Worm (Caenorhabditis elegans) whole organism, mixed stage, embryonic: ENCODE data around the gene sec-5.

Experiments used
- bed-3 ChIP-seq: fragments of 200-800 bp; sonication (Bioruptor generic); optimal IDR thresholded peaks from 3 replicates; lab custom pipeline; 2018; ENCODE audit warnings: mild to moderate bottlenecking, missing genetic modification characterization, moderate library complexity, missing compliant biosample characterization
- blmp-1 ChIP-seq: fragments of 150-350 bp; optimal IDR thresholded peaks from 2 replicates; lab custom pipeline; 2014; ENCODE audit warnings: missing biosample characterization, missing genetic modification characterization
- ceh-39 ChIP-seq: fragments of 150-350 bp; optimal IDR thresholded peaks from 2 replicates; lab custom pipeline; 2014; ENCODE audit warnings: missing biosample characterization, missing genetic modification characterization
- ceh-83 ChIP-seq: fragments of 200-800 bp; sonication (Bioruptor generic); optimal IDR thresholded peaks from 2 replicates; lab custom pipeline; 2018; ENCODE audit warnings: mild to moderate bottlenecking, missing genetic modification characterization, missing compliant biosample characterization
- ces-1 ChIP-seq: fragments of 150-350 bp; optimal IDR thresholded peaks from 2 replicates; lab custom pipeline; 2014; ENCODE audit warnings: missing biosample characterization, missing genetic modification reagents, missing genetic modification characterization
- cnd-1 ChIP-seq: fragments of 200-800 bp; sonication (Bioruptor generic); optimal IDR thresholded peaks from 2 replicates; lab custom pipeline; 2018; ENCODE audit warnings: mild to moderate bottlenecking, missing genetic modification characterization, missing compliant biosample characterization
- drap-1 ChIP-seq: fragments of 200-800 bp; sonication (Bioruptor generic); optimal IDR thresholded peaks from 3 replicates; lab custom pipeline; 2018; ENCODE audit warnings: mild to moderate bottlenecking, missing genetic modification characterization, missing compliant biosample characterization
- elt-1 ChIP-seq: sonication (generic microtip); optimal IDR thresholded peaks from 2 replicates; lab custom pipeline; 2017; ENCODE audit warnings: missing genetic modification characterization, mild to moderate bottlenecking, missing compliant biosample characterization, antibody characterized with exemption, moderate library complexity, borderline replicate concordance; ENCODE audit not compliant: insufficient read depth
- elt-3 ChIP-seq: fragments of 150-350 bp; optimal IDR thresholded peaks from 2 replicates; lab custom pipeline; 2014; ENCODE audit warnings: missing biosample characterization, missing genetic modification characterization
- flh-1 ChIP-seq: fragments of 200-800 bp; sonication (Bioruptor generic); optimal IDR thresholded peaks from 2 replicates; lab custom pipeline; 2018; ENCODE audit warnings: mild to moderate bottlenecking, missing genetic modification characterization, moderate library complexity, missing compliant biosample characterization
- ham-2 ChIP-seq: fragments of 200-800 bp; sonication (Bioruptor generic); optimal IDR thresholded peaks from 2 replicates; lab custom pipeline; 2018; ENCODE audit warnings: mild to moderate bottlenecking, missing genetic modification characterization, missing compliant biosample characterization
- hlh-1 ChIP-seq: fragments of 150-350 bp; optimal IDR thresholded peaks from 2 replicates; lab custom pipeline; 2014; ENCODE audit warnings: missing biosample characterization, missing genetic modification reagents, missing genetic modification characterization
- lsy-2 ChIP-seq: fragments of 150-350 bp; optimal IDR thresholded peaks from 2 replicates; lab custom pipeline; 2014; ENCODE audit warnings: missing biosample characterization, missing genetic modification characterization
- mab-5 ChIP-seq: fragments of 150-350 bp; optimal IDR thresholded peaks from 2 replicates; lab custom pipeline; 2014; ENCODE audit warnings: missing biosample characterization, missing genetic modification characterization
- mep-1 ChIP-seq: fragments of 150-350 bp; optimal IDR thresholded peaks from 2 replicates; lab custom pipeline; 2017; ENCODE audit warnings: missing biosample characterization, missing genetic modification reagents, missing genetic modification characterization, inconsistent platforms
- mls-2 ChIP-seq: sonication (generic microtip); optimal IDR thresholded peaks from 2 replicates; lab custom pipeline; 2016; ENCODE audit warnings: mild to moderate bottlenecking, missing genetic modification characterization, moderate library complexity, missing compliant biosample characterization
- nhr-2 ChIP-seq: fragments of 150-350 bp; optimal IDR thresholded peaks from 2 replicates; lab custom pipeline; 2014; ENCODE audit warnings: missing biosample characterization, missing genetic modification characterization
- nhr-237 ChIP-seq: fragments of 150-350 bp; optimal IDR thresholded peaks from 2 replicates; lab custom pipeline; 2014; ENCODE audit warnings: missing biosample characterization, missing genetic modification characterization
- nhr-28 ChIP-seq: fragments of 150-350 bp; optimal IDR thresholded peaks from 2 replicates; lab custom pipeline; 2014; ENCODE audit warnings: missing biosample characterization, missing genetic modification characterization
- nhr-76 ChIP-seq: sonication (generic microtip); optimal IDR thresholded peaks from 2 replicates; lab custom pipeline; 2017; ENCODE audit warnings: missing biosample characterization, missing genetic modification characterization
- pha-4 ChIP-seq: fragments of 150-350 bp; optimal IDR thresholded peaks from 2 replicates; lab custom pipeline; 2018; ENCODE audit warnings: missing biosample characterization, missing genetic modification reagents, missing genetic modification characterization
- sem-2 ChIP-seq: fragments of 200-800 bp; sonication (Bioruptor generic); optimal IDR thresholded peaks from 2 replicates; lab custom pipeline; 2018; ENCODE audit warnings: mild to moderate bottlenecking, missing genetic modification characterization, missing compliant biosample characterization
- snpc-4 ChIP-seq: fragments of 150-350 bp; optimal IDR thresholded peaks from 2 replicates; lab custom pipeline; 2014; ENCODE audit warnings: missing biosample characterization, missing genetic modification characterization
- sptf-1 ChIP-seq: sonication (generic microtip); optimal IDR thresholded peaks from 2 replicates; lab custom pipeline; 2017; ENCODE audit warnings: mild to moderate bottlenecking, missing genetic modification characterization, moderate library complexity, missing compliant biosample characterization
- tbx-8 ChIP-seq: fragments of 200-800 bp; sonication (Bioruptor generic); optimal IDR thresholded peaks from 2 replicates; lab custom pipeline; 2018; ENCODE audit warnings: mild to moderate bottlenecking, missing genetic modification characterization, moderate library complexity, missing compliant biosample characterization
- unc-120 ChIP-seq: sonication (generic microtip); optimal IDR thresholded peaks from 2 replicates; lab custom pipeline; 2017; ENCODE audit warnings: missing genetic modification characterization, missing compliant biosample characterization; ENCODE audit not compliant: poor library complexity, severe bottlenecking
- unc-62 ChIP-seq: fragments of 150-350 bp; optimal IDR thresholded peaks from 2 replicates; lab custom pipeline; 2014; ENCODE audit warnings: missing biosample characterization, missing genetic modification reagents, missing genetic modification characterization
- zip-8 ChIP-seq: fragments of 150-350 bp; optimal IDR thresholded peaks from 2 replicates; lab custom pipeline; 2014; ENCODE audit warnings: missing biosample characterization, missing genetic modification characterization
- ztf-11 ChIP-seq: fragments of 150-350 bp; optimal IDR thresholded peaks from 2 replicates; lab custom pipeline; 2014; ENCODE audit warnings: missing biosample characterization, missing genetic modification characterization

Gene sec-5

ce11 chrII:9171466-9172187, 5.3 kb downstream of the sec-5 start:
- TF ChIP-seq nhr-237 (tag; lab: Kevin White, UChicago): no peak
- no peak for TF ChIP-seq ces-1 (GFP tag; lab: Kevin White, UChicago)
- no peak for TF ChIP-seq ceh-83
- TF ChIP-seq mab-5 (tag; lab: Kevin White, UChicago): no peak
- TF ChIP-seq ztf-11 (tag; lab: Kevin White, UChicago): no peak
- no peak for TF ChIP-seq mls-2 (tag; lab: Kevin White, UChicago)
- no peak for TF ChIP-seq nhr-28 (tag; lab: Kevin White, UChicago)
- no peak for TF ChIP-seq elt-1
- TF ChIP-seq snpc-4: no peak
- no peak for TF ChIP-seq unc-62
- no peak for TF ChIP-seq bed-3 (GFP tag; lab: Kevin White, UChicago)
- no peak for TF ChIP-seq ceh-39 (tag; lab: Kevin White, UChicago)
- no peak for TF ChIP-seq ham-2
- no peak for TF ChIP-seq sptf-1 (tag; lab: Kevin White, UChicago)
- TF ChIP-seq blmp-1 (tag; lab: Kevin White, UChicago): no peak
- no peak for TF ChIP-seq mep-1

- no peak for TF ChIP-seq sptf-1 (tag; lab: Kevin White, UChicago)
- no peak for TF ChIP-seq nhr-2 (tag; lab: Kevin White, UChicago)
- TF ChIP-seq drap-1 (GFP tag; lab: Kevin White, UChicago): no peak
- no peak for TF ChIP-seq zip-8
- TF ChIP-seq tbx-8 (GFP tag; lab: Kevin White, UChicago): no peak
- no peak for TF ChIP-seq snpc-4
- TF ChIP-seq elt-3 (tag; lab: Kevin White, UChicago): no peak
- TF ChIP-seq nhr-237 (tag; lab: Kevin White, UChicago): no peak
- no peak for TF ChIP-seq bed-3 (GFP tag; lab: Kevin White, UChicago)
- no peak for TF ChIP-seq nhr-28 (tag; lab: Kevin White, UChicago)
- TF ChIP-seq unc-120 (tag; lab: Kevin White, UChicago): no peak
- TF ChIP-seq hlh-1 (tag; lab: Kevin White, UChicago): no peak
- TF ChIP-seq mls-2 (tag; lab: Kevin White, UChicago): no peak
- no peak for TF ChIP-seq ceh-39 (tag; lab: Kevin White, UChicago)
- TF ChIP-seq cnd-1 (tag; lab: Kevin White, UChicago): no peak
- TF ChIP-seq, all 35 proteins: peak for 0
Observed at ce11 chrII:9170851-9171250, 6.1 kb downstream of the sec-5 start.

- TF ChIP-seq ham-2 (no peak), unc-62 (no peak), ceh-83 (no peak), sem-2 (GFP tag; lab: Kevin White, UChicago) (no peak), pha-4 (tag; lab: Kevin White, UChicago) (no peak), nhr-28 (tag; lab: Kevin White, UChicago) (no peak)
Observed at ce11 chrII:9170048-9170447, 6.9 kb downstream of the sec-5 start.

- no peak for TF ChIP-seq flh-1 (GFP tag; lab: Kevin White, UChicago)
- TF ChIP-seq mep-1: peak; percentile 71
- TF ChIP-seq ces-1 (GFP tag; lab: Kevin White, UChicago): no peak
- TF ChIP-seq lsy-2 (tag; lab: Kevin White, UChicago): peak; percentile 24
Observed at ce11 chrII:9169450-9169960, 7.4 kb downstream of the sec-5 start, which contains the start of gene dpl-1. Gene dpl-1 (plus strand): TSS chrII:9169910.

- TF ChIP-seq ztf-11 (tag; lab: Kevin White, UChicago) (no peak), nhr-76 (tag; lab: Kevin White, UChicago) (no peak)
- TF ChIP-seq, all 35 proteins: peak for 0
Observed at ce11 chrII:9167730-9168129, 9.2 kb downstream of the sec-5 start, which contains the start of gene T23G7.3. Gene T23G7.3 (minus strand): TSS chrII:9167830.
